Worm (Caenorhabditis elegans): ENCODE measurements around the gene srh-74.

ce11 chrV:11012419-11012818, 36.2 kb downstream of the srh-74 start, which contains the start of gene C13G3.1:
- no peak for TF ChIP-seq ets-7 (tag; optimal IDR thresholded peaks at IDR 0.05)
- TF ChIP-seq ama-1 (optimal IDR thresholded peaks at IDR 0.05) = no peak
- TF ChIP-seq tbx-11 (GFP tag; IDR thresholded peaks at IDR 0.05) = no peak
- no peak for TF ChIP-seq F13C5.2 (tag; optimal IDR thresholded peaks at IDR 0.05)
- TF ChIP-seq hmbx-1 (tag; optimal IDR thresholded peaks at IDR 0.05) = no peak
- no peak for TF ChIP-seq sea-1 (GFP tag; conservative IDR thresholded peaks at IDR 0.05)
- no peak for TF ChIP-seq ceh-36 (tag; optimal IDR thresholded peaks at IDR 0.05)
- no peak for TF ChIP-seq tra-4 (tag; optimal IDR thresholded peaks at IDR 0.05)
- TF ChIP-seq hmg-4 (GFP tag; optimal IDR thresholded peaks at IDR 0.05) = no peak
- no peak for TF ChIP-seq aly-1 (tag; optimal IDR thresholded peaks at IDR 0.05)
- no peak for TF ChIP-seq pes-1 (GFP tag; IDR thresholded peaks at IDR 0.05)
- no peak for TF ChIP-seq B0310.2 (tag; optimal IDR thresholded peaks at IDR 0.05)
- TF ChIP-seq flt-1 (GFP tag; IDR thresholded peaks at IDR 0.05) = no peak
- TF ChIP-seq ceh-13 (GFP tag; optimal IDR thresholded peaks at IDR 0.05) = no peak

Data from whole organism, early embryonic.